Worm (Caenorhabditis elegans) whole organism, L4 larva: ENCODE results near the gene Y113G7B.27.

Source experiments
- aly-2 ChIP-seq: sonication (generic microtip); optimal IDR thresholded peaks from 2 replicates; lab custom pipeline; 2018; ENCODE audit warnings: missing biosample characterization, missing genetic modification characterization
- ceh-28 ChIP-seq: fragments of 150-350 bp; optimal IDR thresholded peaks from 2 replicates; lab custom pipeline; 2014; ENCODE audit warnings: missing biosample characterization, missing genetic modification reagents, missing genetic modification characterization
- egl-27 ChIP-seq: sonication (generic microtip); optimal IDR thresholded peaks from 3 replicates; lab custom pipeline; 2017; ENCODE audit warnings: missing biosample characterization, missing genetic modification reagents, missing genetic modification characterization
- fkh-10 ChIP-seq: fragments of 150-350 bp; optimal IDR thresholded peaks from 2 replicates; lab custom pipeline; 2014; ENCODE audit warnings: missing biosample characterization, missing genetic modification reagents, missing genetic modification characterization
- fos-1 ChIP-seq: fragments of 150-350 bp; optimal IDR thresholded peaks from 2 replicates; lab custom pipeline; 2014; ENCODE audit warnings: missing biosample characterization, missing genetic modification characterization
- jun-1 ChIP-seq: fragments of 150-350 bp; optimal IDR thresholded peaks from 2 replicates; lab custom pipeline; 2014; ENCODE audit warnings: missing biosample characterization, missing genetic modification reagents, missing genetic modification characterization
- mdl-1 ChIP-seq, 2 experiments: fragments of 150-350 bp in 1 of 2; sonication (generic microtip) in 1 of 2; optimal IDR thresholded peaks; 2 replicates each; lab custom pipeline; 2014 to 2017; ENCODE audit warnings: missing biosample characterization in 2 of 2, missing genetic modification characterization in 2 of 2
- nhr-76 ChIP-seq: fragments of 150-350 bp; optimal IDR thresholded peaks from 2 replicates; lab custom pipeline; 2014; ENCODE audit warnings: missing biosample characterization, missing genetic modification characterization
- tra-1 ChIP-seq: fragments of 200-800 bp; sonication (Bioruptor generic); IDR thresholded peaks from 2 replicates; pipeline ENCODE4 v1.3.6; 2022; ENCODE audit warnings: missing genetic modification reagents, missing genetic modification characterization, missing compliant biosample characterization

ce11 chrV:20171941-20172340, 20.7 kb upstream of the Y113G7B.27 start, which contains the start of gene srw-39:
- TF ChIP-seq ceh-28 (tag; lab: Kevin White, UChicago), result no peak
- no peak for TF ChIP-seq aly-2 (tag; lab: Kevin White, UChicago)
- TF ChIP-seq mdl-1 (tag; optimal IDR thresholded peaks at IDR 0.05; lab: Kevin White, UChicago), result no peak
- no peak for TF ChIP-seq fkh-10 (GFP tag; lab: Kevin White, UChicago)
- TF ChIP-seq jun-1 (tag; lab: Kevin White, UChicago), result no peak
- no peak for TF ChIP-seq egl-27 (tag; lab: Kevin White, UChicago)
- TF ChIP-seq nhr-76 (tag; lab: Kevin White, UChicago), result no peak
- no peak for TF ChIP-seq fos-1 (tag; lab: Kevin White, UChicago)
- TF ChIP-seq tra-1, result no peak
